Fruit fly (Drosophila melanogaster) whole organism, embryonic: ENCODE measurements around the gene Esyt2.

ENCODE experiments used
- Abd-B ChIP-seq: fragments of 200-800 bp; sonication (Bioruptor generic); optimal IDR thresholded peaks from 2 replicates; lab custom pipeline; 2018; ENCODE audit warnings: missing biosample characterization, mild to moderate bottlenecking, missing genetic modification characterization, moderate library complexity
- Blimp-1 ChIP-seq: fragments of 200-800 bp; sonication (Bioruptor generic); optimal IDR thresholded peaks from 3 replicates; lab custom pipeline; 2018; ENCODE audit warnings: missing biosample characterization, missing genetic modification characterization, mild to moderate bottlenecking, moderate library complexity, missing genetic modification reagents
- CG10267 ChIP-seq: fragments of 200-800 bp; sonication (Bioruptor generic); optimal IDR thresholded peaks from 2 replicates; lab custom pipeline; 2018; ENCODE audit warnings: missing biosample characterization, mild to moderate bottlenecking, missing genetic modification characterization, moderate library complexity
- CG10543 ChIP-seq: fragments of 200-800 bp; sonication (Bioruptor generic); optimal IDR thresholded peaks from 3 replicates; lab custom pipeline; 2017; ENCODE audit warnings: missing biosample characterization, mild to moderate bottlenecking, missing genetic modification characterization, moderate library complexity
- CG10959 ChIP-seq: fragments of 200-800 bp; sonication (Bioruptor generic); IDR thresholded peaks from 2 replicates; pipeline ENCODE4 v1.3.6; 2022; ENCODE audit warnings: missing biosample characterization, missing genetic modification characterization
- CG12219 ChIP-seq: fragments of 200-800 bp; sonication (Bioruptor generic); optimal IDR thresholded peaks from 3 replicates; lab custom pipeline; 2018; ENCODE audit warnings: missing biosample characterization, mild to moderate bottlenecking, missing genetic modification characterization
- CG14014 ChIP-seq: fragments of 200-800 bp; sonication (Bioruptor generic); IDR thresholded peaks from 2 replicates; pipeline ENCODE4 v1.3.6; 2022; ENCODE audit warnings: missing biosample characterization, missing genetic modification characterization
- CG14965 ChIP-seq: fragments of 200-800 bp; sonication (Bioruptor generic); optimal IDR thresholded peaks from 2 replicates; lab custom pipeline; 2016; ENCODE audit warnings: missing biosample characterization, missing genetic modification characterization, borderline replicate concordance
- CG1603 ChIP-seq: fragments of 200-800 bp; sonication (Bioruptor generic); optimal IDR thresholded peaks from 2 replicates; lab custom pipeline; 2019; ENCODE audit warnings: missing biosample characterization, mild to moderate bottlenecking, missing genetic modification characterization, moderate library complexity
- CG17612 ChIP-seq: fragments of 200-800 bp; sonication (Bioruptor generic); IDR thresholded peaks from 2 replicates; pipeline ENCODE4 v1.3.6; 2022; ENCODE audit warnings: missing biosample characterization, missing genetic modification characterization
- CG1792 ChIP-seq: fragments of 200-800 bp; sonication (Bioruptor generic); optimal IDR thresholded peaks from 2 replicates; lab custom pipeline; 2016; ENCODE audit warnings: missing biosample characterization, missing genetic modification characterization
- CG18619 ChIP-seq: fragments of 200-800 bp; sonication (Bioruptor generic); optimal IDR thresholded peaks from 3 replicates; lab custom pipeline; 2017; ENCODE audit warnings: missing biosample characterization, mild to moderate bottlenecking, missing genetic modification characterization
- CG2129 ChIP-seq: fragments of 200-800 bp; sonication (Bioruptor generic); IDR thresholded peaks from 2 replicates; pipeline ENCODE4 v1.3.6; 2022; ENCODE audit warnings: missing biosample characterization, missing genetic modification characterization; ENCODE audit not compliant: partially characterized antibody
- CG3407 ChIP-seq: fragments of 200-800 bp; sonication (Bioruptor generic); optimal IDR thresholded peaks from 2 replicates; lab custom pipeline; 2018; ENCODE audit warnings: missing biosample characterization, mild to moderate bottlenecking, missing genetic modification characterization
- CG3847 ChIP-seq: fragments of 200-800 bp; sonication (Bioruptor generic); IDR thresholded peaks from 2 replicates; pipeline ENCODE4 v1.3.6; 2022; ENCODE audit warnings: missing biosample characterization, missing genetic modification characterization
- CG6175 ChIP-seq: fragments of 200-800 bp; sonication (Bioruptor generic); IDR thresholded peaks from 3 replicates; pipeline ENCODE4 v1.3.6; 2022; ENCODE audit warnings: missing biosample characterization, missing genetic modification characterization
- CG7963 ChIP-seq: fragments of 200-800 bp; sonication (Bioruptor generic); IDR thresholded peaks from 3 replicates; pipeline ENCODE4 v1.3.6; 2022; ENCODE audit warnings: missing biosample characterization, missing genetic modification characterization; ENCODE audit not compliant: partially characterized antibody
- CG8089 ChIP-seq: fragments of 200-800 bp; sonication (Bioruptor generic); optimal IDR thresholded peaks from 3 replicates; lab custom pipeline; 2016; ENCODE audit warnings: missing biosample characterization, missing genetic modification characterization
- CG8388 ChIP-seq: fragments of 200-800 bp; sonication (Bioruptor generic); optimal IDR thresholded peaks from 2 replicates; lab custom pipeline; 2019; ENCODE audit warnings: missing biosample characterization, mild to moderate bottlenecking, missing genetic modification characterization, moderate library complexity
- CG8478 ChIP-seq: fragments of >200 bp; optimal IDR thresholded peaks from 2 replicates; lab custom pipeline; 2018
- CG8765 ChIP-seq: fragments of 200-800 bp; sonication (Bioruptor generic); IDR thresholded peaks from 2 replicates; pipeline ENCODE4 v1.3.6; 2022; ENCODE audit warnings: missing biosample characterization, missing genetic modification characterization
- HLH4C ChIP-seq: fragments of 200-800 bp; sonication (Bioruptor generic); IDR thresholded peaks from 3 replicates; pipeline ENCODE4 v1.3.6; 2022; ENCODE audit warnings: missing biosample characterization, missing genetic modification characterization; ENCODE audit not compliant: partially characterized antibody
- Med ChIP-seq: fragments of 200-800 bp; sonication (Bioruptor generic); peaks from one replicate; lab custom pipeline; 2016; ENCODE audit warnings: missing biosample characterization, missing genetic modification characterization, mild to moderate bottlenecking, inconsistent platforms, moderate library complexity
- Nf-YA ChIP-seq: fragments of 200-800 bp; sonication (Bioruptor generic); IDR thresholded peaks from 2 replicates; pipeline ENCODE4 v1.3.6; 2022; ENCODE audit warnings: missing biosample characterization, missing genetic modification characterization
- Rfx ChIP-seq: fragments of 200-800 bp; sonication (Bioruptor generic); IDR thresholded peaks from 2 replicates; pipeline ENCODE4 v1.3.6; 2022; ENCODE audit warnings: missing biosample characterization, missing genetic modification characterization
- Xrp1 ChIP-seq: fragments of 200-800 bp; sonication (Bioruptor generic); IDR thresholded peaks from 2 replicates; pipeline ENCODE4 v1.3.6; 2022; ENCODE audit warnings: missing biosample characterization, missing genetic modification characterization
- abd-A ChIP-seq: fragments of 200-800 bp; sonication (Bioruptor generic); optimal IDR thresholded peaks from 3 replicates; lab custom pipeline; 2019; ENCODE audit warnings: missing biosample characterization, mild to moderate bottlenecking, missing genetic modification characterization, moderate library complexity
- amos ChIP-seq: fragments of 200-800 bp; sonication (Bioruptor generic); IDR thresholded peaks from 2 replicates; pipeline ENCODE4 v1.3.6; 2022; ENCODE audit warnings: missing biosample characterization, missing genetic modification characterization; ENCODE audit not compliant: partially characterized antibody
- ato ChIP-seq: fragments of 200-800 bp; sonication (Bioruptor generic); IDR thresholded peaks from 2 replicates; pipeline ENCODE4 v1.3.6; 2022; ENCODE audit warnings: missing biosample characterization, missing genetic modification characterization; ENCODE audit not compliant: partially characterized antibody
- chinmo ChIP-seq: fragments of 200-800 bp; sonication (Bioruptor generic); IDR thresholded peaks from 4 replicates; pipeline ENCODE4 v1.3.6; 2022; ENCODE audit warnings: missing biosample characterization, missing genetic modification characterization; ENCODE audit not compliant: partially characterized antibody
- dpn ChIP-seq, 2 experiments: fragments of 200-800 bp; sonication (Bioruptor generic); optimal IDR thresholded peaks; 3 replicates each; lab custom pipeline; 2016; ENCODE audit warnings: missing biosample characterization in 2 of 2, missing genetic modification characterization in 2 of 2
- dysf ChIP-seq: fragments of 200-800 bp; sonication (Bioruptor generic); IDR thresholded peaks from 3 replicates; pipeline ENCODE4 v1.3.6; 2022; ENCODE audit warnings: missing biosample characterization, missing genetic modification characterization
- eyg ChIP-seq: fragments of 200-800 bp; sonication (Bioruptor generic); optimal IDR thresholded peaks from 3 replicates; lab custom pipeline; 2016; ENCODE audit warnings: missing biosample characterization, missing genetic modification characterization
- gt ChIP-seq: fragments of 200-800 bp; sonication (Bioruptor generic); IDR thresholded peaks from 2 replicates; pipeline ENCODE4 v1.3.6; 2022; ENCODE audit warnings: missing biosample characterization, missing genetic modification characterization
- hb ChIP-seq: fragments of 200-800 bp; sonication (Bioruptor generic); IDR thresholded peaks from 3 replicates; pipeline ENCODE4 v1.3.6; 2022; ENCODE audit warnings: missing biosample characterization, missing genetic modification characterization; ENCODE audit not compliant: partially characterized antibody
- hth ChIP-seq: fragments of >200 bp; optimal IDR thresholded peaks from 2 replicates; lab custom pipeline; 2017; ENCODE audit warnings: inconsistent platforms
- lab ChIP-seq: fragments of 200-800 bp; sonication (Bioruptor generic); optimal IDR thresholded peaks from 3 replicates; lab custom pipeline; 2017; ENCODE audit warnings: missing biosample characterization, missing genetic modification characterization, mild to moderate bottlenecking, moderate library complexity, missing genetic modification reagents
- lilli ChIP-seq: fragments of 200-800 bp; sonication (Bioruptor generic); optimal IDR thresholded peaks from 3 replicates; lab custom pipeline; 2016; ENCODE audit warnings: missing biosample characterization, missing genetic modification characterization
- otp ChIP-seq: fragments of 200-800 bp; sonication (Bioruptor generic); IDR thresholded peaks from 3 replicates; pipeline ENCODE4, ENCODE4 v1.3.6; 2022; ENCODE audit warnings: missing biosample characterization, missing genetic modification characterization
- sens ChIP-seq: fragments of 200-800 bp; sonication (Bioruptor generic); peaks from one replicate; lab custom pipeline; 2016; ENCODE audit warnings: missing biosample characterization, missing genetic modification characterization
- stwl ChIP-seq: fragments of 200-800 bp; sonication (Bioruptor generic); optimal IDR thresholded peaks from 3 replicates; lab custom pipeline; 2018; ENCODE audit warnings: missing biosample characterization, mild to moderate bottlenecking, missing genetic modification characterization, moderate library complexity
- toy ChIP-seq: fragments of 200-800 bp; sonication (Bioruptor generic); IDR thresholded peaks from 2 replicates; pipeline ENCODE4 v1.3.6; 2022; ENCODE audit warnings: missing biosample characterization, missing genetic modification characterization
- trh ChIP-seq: fragments of 200-800 bp; sonication (Bioruptor generic); optimal IDR thresholded peaks from 2 replicates; lab custom pipeline; 2016; ENCODE audit warnings: missing biosample characterization, missing genetic modification characterization
- vnd ChIP-seq: fragments of 200-800 bp; sonication (Bioruptor generic); IDR thresholded peaks from 3 replicates; pipeline ENCODE4 v1.3.6; 2022; ENCODE audit warnings: missing biosample characterization, missing genetic modification characterization; ENCODE audit not compliant: partially characterized antibody
- zfh2 ChIP-seq: fragments of 200-800 bp; sonication (Bioruptor generic); optimal IDR thresholded peaks from 2 replicates; lab custom pipeline; 2016; ENCODE audit warnings: missing biosample characterization, missing genetic modification characterization

The Esyt2 gene

DNA sequence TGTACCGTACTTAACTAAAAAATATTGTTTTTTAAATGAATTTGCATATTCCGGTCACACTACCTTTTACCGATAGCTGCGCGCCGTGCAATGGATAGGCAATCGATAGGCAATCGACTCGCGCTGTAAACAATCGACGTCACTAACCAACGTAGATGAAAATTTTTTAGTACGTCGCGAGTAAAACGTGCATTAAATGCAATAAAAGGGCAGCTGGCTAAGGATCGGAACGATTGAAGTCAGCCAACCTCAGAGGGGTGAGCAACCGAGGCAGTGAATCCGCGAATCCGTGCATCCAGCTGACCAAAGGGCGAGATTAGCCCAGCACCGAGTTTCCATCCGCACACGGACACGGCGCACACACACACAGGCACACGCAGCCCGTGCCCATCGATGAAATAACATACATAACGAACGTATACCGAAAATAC, 26.4 kb upstream of the Esyt2 start, which contains the start of gene Pp1alpha-96A (continued):
- TF ChIP-seq CG10959 (GFP tag; lab: Robert Waterston, UW) (no peak), CG3847 (GFP tag; lab: Robert Waterston, UW) (peak; percentile 47; the same call in 1 of the 2 replicates), ato (GFP tag; lab: Robert Waterston, UW) (peak; percentile 86), CG6175 (GFP tag; lab: Robert Waterston, UW) (no peak), vnd (GFP tag; lab: Robert Waterston, UW) (peak; percentile 85), CG1792 (GFP tag; lab: Kevin White, UChicago) (no peak), Med (GFP tag; lab: Kevin White, UChicago) (peak; percentile 89), eyg (GFP tag; lab: Kevin White, UChicago) (no peak), CG2129 (GFP tag; lab: Robert Waterston, UW) (peak; percentile 70), CG7963 (GFP tag; lab: Robert Waterston, UW) (peak; percentile 75), Abd-B (peak; percentile 49), CG17612 (no peak), CG8765 (GFP tag; lab: Robert Waterston, UW) (no peak), CG18619 (GFP tag; lab: Kevin White, UChicago) (no peak), Nf-YA (GFP tag; lab: Robert Waterston, UW) (no peak), gt (GFP tag; lab: Robert Waterston, UW) (no peak), CG8089 (no peak)
- TF ChIP-seq, all 482 proteins: peak for 121

DNA sequence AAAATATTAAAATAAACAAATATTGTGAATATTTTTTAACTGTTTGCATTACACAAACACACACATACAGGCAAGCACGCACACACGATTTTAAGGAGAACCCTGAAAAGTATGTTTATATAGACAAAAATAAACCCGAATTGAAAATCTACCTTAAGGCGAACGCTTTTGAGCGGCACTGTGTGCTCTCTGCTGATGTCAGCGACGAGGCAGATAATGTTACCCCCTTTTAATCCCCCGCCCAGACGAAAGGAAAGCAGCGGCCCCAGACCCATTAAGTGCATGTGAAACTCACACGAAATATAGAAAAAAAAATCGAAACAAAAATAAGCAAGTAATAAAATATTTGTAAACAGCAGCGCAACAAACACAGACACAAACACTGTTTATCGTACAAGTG, 23.2 kb upstream of the Esyt2 start:
- TF ChIP-seq chinmo (GFP tag; lab: Robert Waterston, UW) (0 out of 4 replicates have a peak, but pooled peaks have one; percentile 24), dysf (GFP tag; lab: Robert Waterston, UW) (0 out of 3 replicates have a peak, but pooled peaks have one; percentile 21), Xrp1 (GFP tag; lab: Robert Waterston, UW) (0 out of 2 replicates have a peak, but pooled peaks have one; percentile 8), Abd-B (no peak), dpn (GFP tag; optimal IDR thresholded peaks at IDR 0.05; lab: Kevin White, UChicago) (no peak), CG8478 (lab: Kevin White, UChicago) (no peak), sens (GFP tag; lab: Kevin White, UChicago) (peak; percentile 55), CG8388 (GFP tag; lab: Kevin White, UChicago) (peak; percentile 65)

DNA sequence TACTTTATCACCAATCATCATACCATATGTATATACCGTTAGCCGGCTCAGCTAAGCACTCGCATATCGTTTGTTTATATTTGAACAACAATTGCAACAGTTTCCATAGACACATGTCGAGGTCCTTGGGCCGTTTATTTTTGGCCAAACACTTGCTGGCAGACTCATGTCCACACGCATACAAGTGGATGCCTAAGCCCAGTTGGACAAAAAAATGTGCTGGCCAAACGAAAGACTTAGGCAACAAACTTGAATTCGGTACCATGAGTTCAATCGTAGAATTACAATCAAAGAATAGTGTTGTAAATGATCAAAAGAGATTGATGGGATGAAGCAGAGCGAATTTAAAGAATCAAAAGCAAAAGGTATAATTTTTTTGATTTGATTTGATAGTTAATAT, 20.9 kb upstream of the Esyt2 start, which contains the start of gene CG13622:
Gene CG13622 (minus strand): TSS at position 101 of the 400 bp plus-strand sequence.
- TF ChIP-seq CG10267 (tag; lab: Kevin White, UChicago): peak; percentile 36
- TF ChIP-seq stwl (tag; lab: Kevin White, UChicago): peak; percentile 64
- no peak for TF ChIP-seq otp

DNA sequence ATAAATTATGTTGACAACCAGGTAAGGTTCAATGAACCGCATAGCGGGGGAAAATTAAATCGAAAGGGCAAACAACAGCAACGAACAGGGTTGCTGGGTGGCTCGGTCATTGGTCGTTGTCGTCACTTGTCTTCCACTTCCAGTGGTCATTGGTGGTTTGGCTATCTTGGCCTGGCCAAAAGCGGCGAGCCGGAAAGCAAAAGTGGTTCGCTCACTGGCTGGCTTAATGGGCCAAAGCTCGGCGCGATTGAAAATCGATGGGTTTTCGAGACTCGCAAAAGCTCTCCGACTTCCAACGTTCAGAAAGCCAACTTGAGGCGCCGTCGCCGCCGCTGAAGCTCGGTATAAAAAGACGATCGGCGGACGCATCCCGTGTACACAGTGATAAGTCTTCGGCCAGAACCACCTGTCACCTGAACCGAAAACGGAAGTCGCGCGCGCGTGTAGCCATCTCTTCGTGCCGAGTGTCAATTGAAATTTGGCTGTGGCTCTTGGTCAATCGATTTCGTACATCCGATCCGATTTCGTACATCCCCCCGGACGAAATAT, 20.0 kb upstream of the Esyt2 start, which contains the start of gene Jhbp12:
Gene Jhbp12 (plus strand): TSS at position 369 of the 549 bp plus-strand sequence.
- TF ChIP-seq toy (GFP tag; lab: Robert Waterston, UW) (no peak), CG3407 (GFP tag; lab: Kevin White, UChicago) (no peak), CG1603 (tag; lab: Kevin White, UChicago) (peak; percentile 16), CG12219 (GFP tag; lab: Kevin White, UChicago) (no peak), CG10543 (GFP tag; lab: Kevin White, UChicago) (peak; percentile 19), zfh2 (GFP tag; lab: Kevin White, UChicago) (no peak), Rfx (GFP tag; lab: Robert Waterston, UW) (peak; percentile 29; the same call in 1 of the 2 replicates), CG14014 (no peak), lilli (GFP tag; lab: Kevin White, UChicago) (no peak), hth (lab: Kevin White, UChicago) (no peak), CG14965 (GFP tag; lab: Kevin White, UChicago) (no peak), Blimp-1 (GFP tag; lab: Kevin White, UChicago) (peak; percentile 87), hb (GFP tag; lab: Robert Waterston, UW) (no peak), abd-A (tag; lab: Kevin White, UChicago) (peak; percentile 27), dysf (GFP tag; lab: Robert Waterston, UW) (peak; percentile 7; the same call in 1 of the 3 replicates), trh (GFP tag; lab: Kevin White, UChicago) (no peak), HLH4C (GFP tag; lab: Robert Waterston, UW) (no peak), lab (GFP tag; lab: Kevin White, UChicago) (no peak), amos (no peak)
